Worm (Caenorhabditis elegans) whole organism, young adult: Measurements from ENCODE around the gene srr-9.

Source experiments
- B0261.1 ChIP-seq: sonication (generic microtip); optimal IDR thresholded peaks from 2 replicates; lab custom pipeline; 2016; ENCODE audit warnings: mild to moderate bottlenecking, missing genetic modification characterization, moderate library complexity, missing compliant biosample characterization
- B0336.3 ChIP-seq: fragments of 200-800 bp; sonication (Bioruptor generic); IDR thresholded peaks from 2 replicates; pipeline ENCODE4 v1.3.6; 2022; ENCODE audit warnings: missing genetic modification characterization, missing compliant biosample characterization
- F23B12.7 ChIP-seq: sonication (generic microtip); optimal IDR thresholded peaks from 2 replicates; lab custom pipeline; 2017; ENCODE audit warnings: missing genetic modification characterization, mild to moderate bottlenecking, missing compliant biosample characterization, antibody characterized with exemption, moderate library complexity; ENCODE audit not compliant: insufficient read depth
- F33H1.4 ChIP-seq: fragments of 200-800 bp; sonication (Bioruptor generic); IDR thresholded peaks from 2 replicates; pipeline ENCODE4 v1.3.6; 2022; ENCODE audit warnings: missing genetic modification reagents, missing genetic modification characterization, missing compliant biosample characterization
- F39B2.1 ChIP-seq: fragments of 200-800 bp; sonication (Bioruptor generic); IDR thresholded peaks from 2 replicates; pipeline ENCODE4 v1.3.6; 2022; ENCODE audit warnings: missing genetic modification reagents, missing genetic modification characterization, missing compliant biosample characterization
- F49E8.2 ChIP-seq: sonication (generic microtip); optimal IDR thresholded peaks from 3 replicates; lab custom pipeline; 2017; ENCODE audit warnings: missing genetic modification characterization, mild to moderate bottlenecking, missing compliant biosample characterization, antibody characterized with exemption, moderate library complexity; ENCODE audit not compliant: insufficient read depth
- F52B5.7 ChIP-seq: sonication (generic microtip); optimal IDR thresholded peaks from 2 replicates; lab custom pipeline; 2016; ENCODE audit warnings: mild to moderate bottlenecking, missing genetic modification characterization, missing compliant biosample characterization
- F57A8.1 ChIP-seq: fragments of 200-800 bp; sonication (Bioruptor generic); optimal IDR thresholded peaks from 2 replicates; lab custom pipeline; 2018; ENCODE audit warnings: mild to moderate bottlenecking, missing genetic modification characterization, moderate library complexity, missing compliant biosample characterization
- T07F8.4 ChIP-seq: sonication (generic microtip); optimal IDR thresholded peaks from 2 replicates; lab custom pipeline; 2016; ENCODE audit warnings: mild to moderate bottlenecking, missing genetic modification characterization, moderate library complexity, missing compliant biosample characterization
- Y67H2A.10 ChIP-seq: fragments of 200-800 bp; sonication (Bioruptor generic); conservative IDR thresholded peaks from 2 replicates; pipeline ENCODE4 v1.3.6; 2022; ENCODE audit warnings: missing genetic modification reagents, missing genetic modification characterization, missing compliant biosample characterization
- ama-1 ChIP-seq, 3 experiments: fragments of 150-350 bp in 1 of 3; sonication (generic microtip) in 2 of 3; optimal IDR thresholded peaks; 2 replicates each; lab custom pipeline; 2014 to 2018; ENCODE audit warnings: missing biosample characterization in 2 of 3, missing genetic modification characterization in 2 of 3, missing genetic modification reagents in 2 of 3
- aptf-2 ChIP-seq: fragments of 200-800 bp; sonication (Bioruptor generic); conservative IDR thresholded peaks from 2 replicates; pipeline ENCODE4 v1.3.6; 2022; ENCODE audit warnings: missing genetic modification reagents, missing genetic modification characterization, missing compliant biosample characterization
- aptf-3 ChIP-seq: fragments of 200-800 bp; sonication (Bioruptor generic); IDR thresholded peaks from 2 replicates; pipeline ENCODE4 v1.3.6; 2022; ENCODE audit warnings: missing genetic modification characterization, missing compliant biosample characterization
- atf-7 ChIP-seq: sonication (generic microtip); optimal IDR thresholded peaks from 2 replicates; lab custom pipeline; 2017; ENCODE audit warnings: mild to moderate bottlenecking, missing genetic modification characterization, missing compliant biosample characterization
- athp-1 ChIP-seq: sonication (generic microtip); optimal IDR thresholded peaks from 2 replicates; lab custom pipeline; 2017; ENCODE audit warnings: mild to moderate bottlenecking, missing genetic modification characterization, missing compliant biosample characterization
- attf-5 ChIP-seq: fragments of 200-800 bp; sonication (Bioruptor generic); optimal IDR thresholded peaks from 2 replicates; lab custom pipeline; 2018; ENCODE audit warnings: mild to moderate bottlenecking, missing genetic modification characterization, missing compliant biosample characterization
- cebp-1 ChIP-seq, 2 experiments: fragments of 200-800 bp in 1 of 2; sonication (Bioruptor generic) in 1 of 2; sonication (generic microtip) in 1 of 2; IDR thresholded peaks in 1 of 2; optimal IDR thresholded peaks in 1 of 2; 2 replicates each; pipeline versions ENCODE4 v1.3.6 to Lab custom; 2017 to 2022; ENCODE audit warnings: missing compliant biosample characterization in 2 of 2, missing genetic modification characterization in 2 of 2, mild to moderate bottlenecking in 1 of 2, missing genetic modification reagents in 1 of 2, moderate library complexity in 1 of 2
- cebp-2 ChIP-seq: fragments of 200-800 bp; sonication (Bioruptor generic); IDR thresholded peaks from 2 replicates; pipeline ENCODE4 v1.3.6; 2022; ENCODE audit warnings: missing genetic modification characterization, missing compliant biosample characterization
- ceh-27 ChIP-seq: fragments of 200-800 bp; sonication (Bioruptor generic); optimal IDR thresholded peaks from 2 replicates; lab custom pipeline; 2018; ENCODE audit warnings: mild to moderate bottlenecking, missing genetic modification characterization, moderate library complexity, missing compliant biosample characterization
- ceh-40 ChIP-seq: fragments of 200-800 bp; sonication (Bioruptor generic); IDR thresholded peaks from 2 replicates; pipeline ENCODE4 v1.3.6; 2022; ENCODE audit warnings: missing genetic modification characterization, missing compliant biosample characterization
- ceh-58 ChIP-seq: fragments of 200-800 bp; sonication (Bioruptor generic); IDR thresholded peaks from 2 replicates; pipeline ENCODE4 v1.3.6; 2022; ENCODE audit warnings: missing genetic modification characterization, missing compliant biosample characterization
- efl-1 ChIP-seq: fragments of 150-350 bp; optimal IDR thresholded peaks from 2 replicates; lab custom pipeline; 2014; ENCODE audit warnings: missing biosample characterization, missing genetic modification reagents, missing genetic modification characterization
- ekl-4 ChIP-seq: fragments of 200-800 bp; sonication (Bioruptor generic); IDR thresholded peaks from 2 replicates; pipeline ENCODE4 v1.3.6; 2022; ENCODE audit warnings: missing genetic modification reagents, missing genetic modification characterization, missing compliant biosample characterization
- him-1 ChIP-seq: sonication (generic microtip); optimal IDR thresholded peaks from 2 replicates; lab custom pipeline; 2016; ENCODE audit warnings: missing genotype, missing genetic modification reagents, missing genetic modification characterization, missing compliant biosample characterization
- hrde-1 ChIP-seq: sonication (generic microtip); optimal IDR thresholded peaks from 2 replicates; lab custom pipeline; 2016; ENCODE audit warnings: missing genetic modification characterization, mild to moderate bottlenecking, missing compliant biosample characterization, moderate library complexity, missing genotype, missing genetic modification reagents, borderline replicate concordance
- hsf-1 ChIP-seq: fragments of 200-800 bp; sonication (Bioruptor generic); IDR thresholded peaks from 2 replicates; pipeline ENCODE4 v1.3.6; 2022; ENCODE audit warnings: missing genetic modification reagents, missing genetic modification characterization, missing compliant biosample characterization
- let-526 ChIP-seq: fragments of 200-800 bp; sonication (Bioruptor generic); IDR thresholded peaks from 2 replicates; pipeline ENCODE4 v1.3.6; 2022; ENCODE audit warnings: missing genetic modification reagents, missing genetic modification characterization, missing compliant biosample characterization
- let-607 ChIP-seq, 2 experiments: fragments of 200-800 bp in 1 of 2; sonication (Bioruptor generic) in 1 of 2; sonication (generic microtip) in 1 of 2; optimal IDR thresholded peaks; 2 replicates each; lab custom pipeline; 2016 to 2018; ENCODE audit warnings: mild to moderate bottlenecking in 2 of 2, missing compliant biosample characterization in 2 of 2, missing genetic modification characterization in 2 of 2, moderate library complexity in 2 of 2, missing genotype in 1 of 2
- lin-35 ChIP-seq, 3 experiments: fragments of 150-350 bp in 2 of 3; sonication (generic microtip) in 1 of 3; optimal IDR thresholded peaks; 2 replicates each; lab custom pipeline; 2014 to 2018; ENCODE audit warnings: missing biosample characterization in 3 of 3, missing genetic modification characterization in 3 of 3, missing genetic modification reagents in 3 of 3
- lin-40 ChIP-seq: sonication (generic microtip); optimal IDR thresholded peaks from 2 replicates; lab custom pipeline; 2016; ENCODE audit warnings: missing genetic modification characterization, mild to moderate bottlenecking, missing compliant biosample characterization, missing genotype, missing genetic modification reagents
- lin-54 ChIP-seq: fragments of 200-800 bp; sonication (Bioruptor generic); optimal IDR thresholded peaks from 2 replicates; lab custom pipeline; 2018; ENCODE audit warnings: mild to moderate bottlenecking, missing genetic modification characterization, missing compliant biosample characterization
- madf-10 ChIP-seq: sonication (generic microtip); optimal IDR thresholded peaks from 2 replicates; lab custom pipeline; 2016; ENCODE audit warnings: mild to moderate bottlenecking, missing genetic modification characterization, missing compliant biosample characterization
- madf-3 ChIP-seq: fragments of 200-800 bp; sonication (Bioruptor generic); IDR thresholded peaks from 2 replicates; pipeline ENCODE4 v1.3.6; 2022; ENCODE audit warnings: missing genetic modification reagents, missing genetic modification characterization, missing compliant biosample characterization
- madf-6 ChIP-seq: fragments of 200-800 bp; sonication (Bioruptor generic); IDR thresholded peaks from 2 replicates; pipeline ENCODE4 v1.3.6; 2022; ENCODE audit warnings: missing genetic modification reagents, missing genetic modification characterization, missing compliant biosample characterization
- mcd-1 ChIP-seq: fragments of 200-800 bp; sonication (Bioruptor generic); IDR thresholded peaks from 2 replicates; pipeline ENCODE4 v1.3.6; 2022; ENCODE audit warnings: missing genetic modification reagents, missing genetic modification characterization, missing compliant biosample characterization
- mxl-1 ChIP-seq: sonication (generic microtip); optimal IDR thresholded peaks from 2 replicates; lab custom pipeline; 2016; ENCODE audit warnings: missing genetic modification characterization, missing compliant biosample characterization
- nfya-2 ChIP-seq: fragments of 200-800 bp; sonication (Bioruptor generic); IDR thresholded peaks from 2 replicates; pipeline ENCODE4 v1.3.6; 2022; ENCODE audit warnings: missing genetic modification reagents, missing genetic modification characterization, missing compliant biosample characterization
- nfyb-1 ChIP-seq: fragments of 200-800 bp; sonication (Bioruptor generic); IDR thresholded peaks from 2 replicates; pipeline ENCODE4 v1.3.6; 2022; ENCODE audit warnings: missing genetic modification reagents, missing genetic modification characterization, missing compliant biosample characterization
- pbrm-1 ChIP-seq: fragments of 200-800 bp; sonication (Bioruptor generic); IDR thresholded peaks from 2 replicates; pipeline ENCODE4 v1.3.6; 2022; ENCODE audit warnings: missing genetic modification reagents, missing genetic modification characterization, missing compliant biosample characterization
- sdz-38 ChIP-seq: sonication (generic microtip); optimal IDR thresholded peaks from 2 replicates; lab custom pipeline; 2016; ENCODE audit warnings: missing genotype, missing genetic modification characterization, missing compliant biosample characterization
- somi-1 ChIP-seq: fragments of 200-800 bp; sonication (Bioruptor generic); optimal IDR thresholded peaks from 2 replicates; lab custom pipeline; 2018; ENCODE audit warnings: mild to moderate bottlenecking, missing genetic modification characterization, missing compliant biosample characterization
- tlf-1 ChIP-seq: fragments of 200-800 bp; sonication (Bioruptor generic); optimal IDR thresholded peaks from 2 replicates; lab custom pipeline; 2018; ENCODE audit warnings: mild to moderate bottlenecking, missing genetic modification characterization, missing compliant biosample characterization
- zfh-2 ChIP-seq: fragments of 200-800 bp; sonication (Bioruptor generic); conservative IDR thresholded peaks from 2 replicates; pipeline ENCODE4 v1.3.6; 2022; ENCODE audit warnings: missing genetic modification reagents, missing genetic modification characterization, missing compliant biosample characterization
- ztf-22 ChIP-seq: fragments of 200-800 bp; sonication (Bioruptor generic); optimal IDR thresholded peaks from 2 replicates; lab custom pipeline; 2018; ENCODE audit warnings: mild to moderate bottlenecking, missing genetic modification characterization, moderate library complexity, missing compliant biosample characterization
- ztf-25 ChIP-seq: fragments of 200-800 bp; sonication (Bioruptor generic); IDR thresholded peaks from 2 replicates; pipeline ENCODE4 v1.3.6; 2022; ENCODE audit warnings: missing genetic modification reagents, missing genetic modification characterization, missing compliant biosample characterization

Gene srr-9

ce11 chrV:7730488-7730887, 7.3 kb upstream of the srr-9 start (continued):
- TF ChIP-seq zfh-2 (GFP tag; lab: Robert Waterston, UW) (no peak), B0261.1 (tag; lab: Kevin White, UChicago) (peak; percentile 76), ceh-58 (GFP tag; lab: Robert Waterston, UW) (no peak), somi-1 (GFP tag; lab: Kevin White, UChicago) (peak; percentile 23), him-1 (tag; lab: Kevin White, UChicago) (peak; percentile 28), T07F8.4 (tag; lab: Kevin White, UChicago) (no peak), let-526 (GFP tag; lab: Robert Waterston, UW) (no peak)

ce11 chrV:7733240-7733765, 4.5 kb upstream of the srr-9 start:
- TF ChIP-seq hrde-1 (tag; lab: Kevin White, UChicago): peak; percentile 38
- TF ChIP-seq ama-1 (optimal IDR thresholded peaks at IDR 0.05; lab: Kevin White, UChicago): no peak
- peak in 1 of 2 experiments; percentile 43 for TF ChIP-seq ama-1 (GFP tag; optimal IDR thresholded peaks at IDR 0.05; lab: Kevin White, UChicago)
- peak; percentile 26 for TF ChIP-seq mxl-1 (tag; lab: Kevin White, UChicago)
- TF ChIP-seq madf-6 (GFP tag; lab: Robert Waterston, UW): peak; percentile 42; the same call in 1 of the 2 replicates
- TF ChIP-seq athp-1 (tag; lab: Kevin White, UChicago): peak; percentile 49
- TF ChIP-seq mcd-1: 0 out of 2 replicates have a peak, but pooled peaks have one; percentile 12
- TF ChIP-seq hsf-1 (GFP tag; lab: Robert Waterston, UW): peak; percentile 67; the same call in 1 of the 2 replicates
- peak; percentile 31 for TF ChIP-seq F49E8.2
- 0 out of 2 replicates have a peak, but pooled peaks have one; percentile 15 for TF ChIP-seq aptf-3 (GFP tag; lab: Robert Waterston, UW)
- TF ChIP-seq sdz-38 (tag; lab: Kevin White, UChicago): no peak
- TF ChIP-seq ceh-40 (GFP tag; lab: Robert Waterston, UW): no peak
- TF ChIP-seq ztf-22 (GFP tag; lab: Kevin White, UChicago): no peak
- peak; percentile 60; the same call in 1 of the 2 replicates for TF ChIP-seq ekl-4 (GFP tag; lab: Robert Waterston, UW)
- TF ChIP-seq cebp-2 (GFP tag; lab: Robert Waterston, UW): 0 out of 2 replicates have a peak, but pooled peaks have one; percentile 77
- TF ChIP-seq nfyb-1: peak; percentile 58
- TF ChIP-seq pbrm-1 (GFP tag; lab: Robert Waterston, UW): 0 out of 2 replicates have a peak, but pooled peaks have one; percentile 32
- no peak for TF ChIP-seq F39B2.1 (GFP tag; lab: Robert Waterston, UW)
- no peak for TF ChIP-seq madf-10
- TF ChIP-seq tlf-1 (GFP tag; lab: Kevin White, UChicago): no peak
- peak; percentile 80 for TF ChIP-seq B0336.3 (GFP tag; lab: Robert Waterston, UW)
- no peak for TF ChIP-seq nfya-2 (GFP tag; lab: Robert Waterston, UW)
- peak; percentile 26 for TF ChIP-seq lin-54
- no peak for TF ChIP-seq F57A8.1 (GFP tag; lab: Kevin White, UChicago)
- no peak for TF ChIP-seq attf-5 (GFP tag; lab: Kevin White, UChicago)
- no peak for TF ChIP-seq atf-7
- TF ChIP-seq F52B5.7 (tag; lab: Kevin White, UChicago): peak; percentile 9

- TF ChIP-seq ceh-27 (GFP tag; lab: Kevin White, UChicago) (peak; percentile 24), F23B12.7 (tag; lab: Kevin White, UChicago) (peak; percentile 25), let-607 (tag; optimal IDR thresholded peaks at IDR 0.05; lab: Kevin White, UChicago) (peak; percentile 79 to 82), mcd-1 (0 out of 2 replicates have a peak, but pooled peaks have one; percentile 32), lin-35 (GFP tag; optimal IDR thresholded peaks at IDR 0.05; lab: Kevin White, UChicago) (peak in 1 of 3 experiments; percentile 86), efl-1 (GFP tag; lab: Kevin White, UChicago) (peak; percentile 82), lin-40 (no peak), madf-3 (peak; percentile 98), F33H1.4 (GFP tag; lab: Robert Waterston, UW) (peak; percentile 14; the same call in 1 of the 2 replicates), lin-54 (peak; percentile 91), Y67H2A.10 (no peak), aptf-2 (GFP tag; lab: Robert Waterston, UW) (no peak), ztf-25 (GFP tag; lab: Robert Waterston, UW) (no peak), cebp-1 (GFP tag; IDR thresholded peaks at IDR 0.05; lab: Robert Waterston, UW) (peak; percentile 69), cebp-1 (tag; optimal IDR thresholded peaks at IDR 0.05; lab: Kevin White, UChicago) (peak; percentile 94)
Observed at ce11 chrV:7734909-7735308, 2.9 kb upstream of the srr-9 start, which contains the start of gene clic-1. Gene clic-1 (minus strand): TSS chrV:7734911.
